Fruit fly (Drosophila melanogaster) Kc167 (cell line): Measurements from ENCODE around the gene CG31637.

Experiments used
- Myc ChIP-seq: fragments of >200 bp; optimal IDR thresholded peaks from 2 replicates; lab custom pipeline; 2017; ENCODE audit warnings: missing external identifiers
- Sin3A ChIP-seq: fragments of >200 bp; optimal IDR thresholded peaks from 2 replicates; lab custom pipeline; 2018; ENCODE audit warnings: missing external identifiers
- h ChIP-seq: fragments of >200 bp; optimal IDR thresholded peaks from 3 replicates; lab custom pipeline; 2018; ENCODE audit warnings: missing external identifiers
- insv ChIP-seq: fragments of >200 bp; optimal IDR thresholded peaks from 3 replicates; lab custom pipeline; 2018; ENCODE audit warnings: missing external identifiers
- psq ChIP-seq: fragments of >200 bp; optimal IDR thresholded peaks from 2 replicates; lab custom pipeline; 2017; ENCODE audit warnings: missing external identifiers
- ttk ChIP-seq: sonication (Bioruptor generic); optimal IDR thresholded peaks from 2 replicates; lab custom pipeline; 2017; ENCODE audit warnings: missing external identifiers

The CG31637 gene

dm6 chr2L:6467509-6467908 lies 30.9 kb upstream of the CG31637 start, which contains the start of gene HemK1:
TSS of gene HemK1 (minus strand) at chr2L:6467698.
- no peak for TF ChIP-seq psq (lab: Kevin White, UChicago)
- no peak for TF ChIP-seq insv (lab: Kevin White, UChicago)
- TF ChIP-seq Myc (lab: Kevin White, UChicago), result no peak
- no peak for TF ChIP-seq h (lab: Kevin White, UChicago)
- no peak for TF ChIP-seq ttk
- no peak for TF ChIP-seq Sin3A (lab: Kevin White, UChicago)

DNA sequence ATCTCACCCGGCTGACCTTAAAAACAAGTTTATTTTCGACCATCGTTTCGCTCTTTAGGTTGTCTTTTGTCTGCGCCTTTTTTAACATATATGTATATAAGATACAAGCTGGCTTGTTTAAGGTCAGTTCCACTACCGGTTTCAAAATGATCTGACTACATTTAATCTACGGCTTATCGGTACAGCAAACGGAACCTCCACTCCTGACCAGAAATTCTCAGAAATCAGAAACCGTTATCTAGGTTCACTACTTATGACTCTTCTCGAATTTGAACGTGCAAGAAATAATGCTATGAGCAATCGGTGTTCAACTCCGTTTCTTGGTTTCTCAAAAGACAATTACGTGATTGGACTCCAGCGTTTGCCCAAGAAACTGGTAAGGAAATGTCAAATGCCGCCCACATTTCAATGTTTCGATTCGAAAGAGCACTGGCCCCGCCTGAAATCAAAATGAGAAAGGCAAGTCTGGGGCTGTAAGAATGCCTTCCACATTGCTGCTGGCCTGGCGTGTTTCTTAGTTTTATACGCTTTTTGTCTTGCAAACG lies 28.3 kb upstream of the CG31637 start:
- TF ChIP-seq ttk (no peak), Sin3A (lab: Kevin White, UChicago) (no peak), insv (lab: Kevin White, UChicago) (no peak), h (lab: Kevin White, UChicago) (no peak), psq (lab: Kevin White, UChicago) (no peak), Myc (lab: Kevin White, UChicago) (no peak)

DNA sequence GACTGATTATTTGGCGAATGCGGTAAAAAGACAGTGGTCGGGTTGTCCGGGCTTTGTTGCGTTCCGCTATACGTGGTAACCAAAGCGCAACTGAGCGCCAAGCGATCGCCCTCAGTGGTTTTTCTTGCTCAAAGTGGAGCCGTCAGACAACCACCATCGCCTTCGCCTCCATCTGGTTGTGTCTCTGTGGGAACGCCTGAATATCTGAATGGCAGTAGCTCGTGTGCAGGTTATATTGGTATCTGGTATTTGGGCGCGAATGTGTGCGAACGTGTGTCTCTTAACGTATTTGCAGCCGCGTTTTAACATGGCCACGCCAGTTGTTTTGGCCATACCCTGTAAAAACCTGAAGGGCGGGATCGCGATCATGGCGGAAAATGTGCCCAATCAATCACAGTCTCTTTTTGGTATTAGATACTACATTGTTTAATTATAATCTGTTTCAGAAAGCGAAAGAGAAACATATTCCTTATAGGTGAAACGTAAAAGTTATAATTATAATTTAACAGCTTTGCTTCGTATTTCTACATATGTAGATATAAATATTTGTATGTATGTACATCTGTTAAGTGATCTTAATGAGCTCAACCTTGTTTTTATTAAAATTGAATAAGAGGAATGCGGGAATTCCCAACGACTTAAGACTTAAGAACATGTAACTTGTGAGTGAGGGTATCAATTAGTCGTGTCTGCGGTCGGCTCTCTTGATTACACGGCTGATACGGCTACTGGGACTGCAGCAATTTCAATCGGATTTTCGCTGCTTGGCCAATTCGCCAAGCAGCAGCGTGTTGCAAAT lies 26.3 kb upstream of the CG31637 start:
- TF ChIP-seq psq (lab: Kevin White, UChicago) (no peak), h (lab: Kevin White, UChicago) (no peak), ttk (no peak), insv (lab: Kevin White, UChicago) (no peak), Myc (lab: Kevin White, UChicago) (no peak), Sin3A (lab: Kevin White, UChicago) (no peak)

- TF ChIP-seq Sin3A (lab: Kevin White, UChicago), result no peak
- TF ChIP-seq ttk, result no peak
- TF ChIP-seq h (lab: Kevin White, UChicago), result no peak
- no peak for TF ChIP-seq Myc (lab: Kevin White, UChicago)
- no peak for TF ChIP-seq psq (lab: Kevin White, UChicago)
- no peak for TF ChIP-seq insv (lab: Kevin White, UChicago)
Observed at dm6 chr2L:6473076-6474037, 25.1 kb upstream of the CG31637 start, which contains the start of gene mmy. TSS of gene mmy (minus strand) at chr2L:6473904.

DNA sequence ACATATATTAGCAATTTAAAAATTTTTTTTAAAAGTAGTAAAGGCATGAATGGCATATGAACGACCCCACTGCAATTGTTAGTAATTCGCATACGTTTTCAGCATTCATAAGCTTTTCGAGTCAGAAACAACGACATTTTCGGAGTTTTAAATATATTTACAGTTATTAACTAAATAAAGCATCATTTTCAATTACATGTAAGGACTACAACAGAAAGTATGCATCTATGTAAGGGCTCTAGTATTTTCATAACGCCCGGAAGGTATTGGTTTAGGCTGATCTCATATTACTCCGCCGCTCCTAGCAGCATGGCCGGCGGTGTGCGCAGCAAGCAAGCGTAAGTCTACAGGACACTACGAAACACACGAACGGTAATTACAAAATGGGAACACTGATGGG lies 24.1 kb upstream of the CG31637 start:
- TF ChIP-seq Sin3A (lab: Kevin White, UChicago), result no peak
- no peak for TF ChIP-seq psq (lab: Kevin White, UChicago)
- TF ChIP-seq ttk, result no peak
- no peak for TF ChIP-seq Myc (lab: Kevin White, UChicago)
- TF ChIP-seq h (lab: Kevin White, UChicago), result no peak
- no peak for TF ChIP-seq insv (lab: Kevin White, UChicago)

dm6 chr2L:6474878-6475582 lies 23.4 kb upstream of the CG31637 start:
- TF ChIP-seq insv (lab: Kevin White, UChicago) (no peak), psq (lab: Kevin White, UChicago) (no peak), Sin3A (lab: Kevin White, UChicago) (no peak), Myc (lab: Kevin White, UChicago) (no peak), ttk (no peak), h (lab: Kevin White, UChicago) (no peak)

DNA sequence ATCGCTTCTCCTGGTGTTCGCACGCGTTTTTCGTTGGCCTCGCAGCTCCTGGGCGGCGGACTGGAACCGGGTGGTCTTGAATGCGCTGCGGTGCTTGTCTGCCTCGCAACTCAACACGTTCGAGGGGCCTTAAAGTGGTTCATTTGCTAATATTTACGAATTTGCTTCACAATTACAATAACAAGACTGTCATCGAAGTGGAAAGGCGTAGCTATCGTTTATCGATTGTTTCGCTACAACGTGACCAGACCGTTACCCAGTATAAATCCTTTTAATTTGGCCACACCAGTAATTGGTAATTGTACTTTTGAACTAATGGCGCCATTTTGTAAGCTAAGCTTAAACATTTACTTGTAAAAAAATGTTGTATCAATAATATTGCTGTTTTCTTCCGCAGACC lies 21.7 kb upstream of the CG31637 start, which contains the start of gene CG9536:
CG9536 (minus strand) TSS at position 223 of the 400 bp plus-strand sequence.
- no peak for TF ChIP-seq psq (lab: Kevin White, UChicago)
- no peak for TF ChIP-seq Sin3A (lab: Kevin White, UChicago)
- TF ChIP-seq Myc (lab: Kevin White, UChicago), result no peak

DNA sequence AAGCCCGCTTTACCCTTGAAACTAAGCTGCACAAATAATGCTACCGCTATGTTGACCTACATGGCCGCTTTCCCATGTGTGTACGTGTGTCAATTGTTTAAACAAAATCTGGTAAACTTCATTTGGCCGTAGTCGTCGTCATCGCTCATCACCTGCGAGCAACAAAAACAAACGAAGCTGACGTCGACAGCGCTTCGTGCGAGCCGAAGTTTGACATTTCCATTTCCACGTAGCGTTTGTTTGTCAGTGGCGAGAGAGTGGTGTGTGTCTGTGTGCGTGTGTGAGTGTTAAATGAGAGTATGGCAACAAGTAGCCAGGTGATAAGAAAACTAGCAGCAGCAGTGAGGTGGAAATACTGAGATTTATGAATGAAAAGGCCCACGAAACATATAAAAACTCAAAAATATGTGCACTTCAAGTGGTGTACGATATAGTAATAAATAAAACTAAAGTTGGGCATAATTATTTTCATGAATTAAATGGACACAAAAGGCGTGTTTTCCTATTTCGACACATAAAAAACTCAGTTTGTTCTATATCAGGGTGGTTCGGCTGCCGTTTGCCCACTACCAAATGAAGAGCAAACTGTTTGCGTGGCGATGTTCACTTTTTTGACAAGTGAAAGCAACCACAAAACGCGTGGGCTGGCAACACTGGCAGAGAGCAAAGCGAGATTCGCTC lies 19.1 kb upstream of the CG31637 start:
- no peak for TF ChIP-seq insv (lab: Kevin White, UChicago)
- TF ChIP-seq Myc (lab: Kevin White, UChicago), result no peak
- TF ChIP-seq h (lab: Kevin White, UChicago), result no peak
- TF ChIP-seq Sin3A (lab: Kevin White, UChicago), result no peak
- TF ChIP-seq psq (lab: Kevin White, UChicago), result no peak
- no peak for TF ChIP-seq ttk

- no peak for TF ChIP-seq ttk
- TF ChIP-seq h (lab: Kevin White, UChicago), result no peak
- TF ChIP-seq insv (lab: Kevin White, UChicago), result no peak
- no peak for TF ChIP-seq Myc (lab: Kevin White, UChicago)
- no peak for TF ChIP-seq Sin3A (lab: Kevin White, UChicago)
- no peak for TF ChIP-seq psq (lab: Kevin White, UChicago)
Observed at dm6 chr2L:6480212-6480994, 18.0 kb upstream of the CG31637 start, which contains the start of the genes Sec61alpha and Daxx. TSS of gene Sec61alpha (minus strand) at chr2L:6480575. TSS of gene Daxx (plus strand) at chr2L:6480929.
